Fruit fly (Drosophila melanogaster) whole organism, embryonic: ENCODE data around the gene Mst89B.

Source experiments
- Antp ChIP-seq: fragments of 200-800 bp; sonication (Bioruptor generic); optimal IDR thresholded peaks from 3 replicates; lab custom pipeline; 2016; ENCODE audit warnings: missing biosample characterization, missing genetic modification characterization
- CG10274 ChIP-seq: fragments of 200-800 bp; sonication (Bioruptor generic); optimal IDR thresholded peaks from 3 replicates; lab custom pipeline; 2017; ENCODE audit warnings: missing biosample characterization, mild to moderate bottlenecking, missing genetic modification characterization
- CG10654 ChIP-seq: fragments of 200-800 bp; sonication (Bioruptor generic); optimal IDR thresholded peaks from 2 replicates; lab custom pipeline; 2016; ENCODE audit warnings: missing biosample characterization, missing genetic modification characterization
- CG12071 ChIP-seq: fragments of 200-800 bp; sonication (Bioruptor generic); optimal IDR thresholded peaks from 3 replicates; lab custom pipeline; 2018; ENCODE audit warnings: missing biosample characterization, mild to moderate bottlenecking, missing genetic modification characterization
- Lim3 ChIP-seq: fragments of 200-800 bp; sonication (Bioruptor generic); IDR thresholded peaks from 2 replicates; pipeline ENCODE4 v1.3.6; 2022; ENCODE audit warnings: missing biosample characterization, missing genetic modification characterization
- Rx ChIP-seq: fragments of 200-800 bp; sonication (Bioruptor generic); IDR thresholded peaks from 2 replicates; pipeline ENCODE4 v1.3.6; 2022; ENCODE audit warnings: missing biosample characterization, missing genetic modification characterization
- cas ChIP-seq: fragments of 200-800 bp; sonication (Bioruptor generic); IDR thresholded peaks from 2 replicates; pipeline ENCODE4 v1.3.6; 2022; ENCODE audit warnings: missing biosample characterization, missing genetic modification characterization
- ind ChIP-seq: fragments of 200-800 bp; sonication (Bioruptor generic); optimal IDR thresholded peaks from 3 replicates; lab custom pipeline; 2016; ENCODE audit warnings: missing biosample characterization, missing genetic modification characterization
- stc ChIP-seq: fragments of 200-800 bp; sonication (Bioruptor generic); IDR thresholded peaks from 2 replicates; pipeline ENCODE4 v1.3.6; 2022; ENCODE audit warnings: missing biosample characterization, missing genetic modification characterization

dm6 chr3R:16227074-16227473 is 39.7 kb upstream of the Mst89B start:
- TF ChIP-seq ind (GFP tag; lab: Kevin White, UChicago): no peak
- TF ChIP-seq CG10274 (GFP tag; lab: Kevin White, UChicago): no peak
- TF ChIP-seq cas (GFP tag; lab: Robert Waterston, UW): no peak
- no peak for TF ChIP-seq stc (GFP tag; lab: Robert Waterston, UW)
- TF ChIP-seq CG12071 (GFP tag; lab: Kevin White, UChicago): no peak
- no peak for TF ChIP-seq CG10654 (GFP tag; lab: Kevin White, UChicago)
- TF ChIP-seq Rx (GFP tag; lab: Robert Waterston, UW): no peak
- TF ChIP-seq Lim3 (GFP tag; lab: Robert Waterston, UW): no peak
- no peak for TF ChIP-seq Antp (GFP tag; lab: Kevin White, UChicago)
